Worm (Caenorhabditis elegans): ENCODE data around the gene D2089.8.

DNA sequence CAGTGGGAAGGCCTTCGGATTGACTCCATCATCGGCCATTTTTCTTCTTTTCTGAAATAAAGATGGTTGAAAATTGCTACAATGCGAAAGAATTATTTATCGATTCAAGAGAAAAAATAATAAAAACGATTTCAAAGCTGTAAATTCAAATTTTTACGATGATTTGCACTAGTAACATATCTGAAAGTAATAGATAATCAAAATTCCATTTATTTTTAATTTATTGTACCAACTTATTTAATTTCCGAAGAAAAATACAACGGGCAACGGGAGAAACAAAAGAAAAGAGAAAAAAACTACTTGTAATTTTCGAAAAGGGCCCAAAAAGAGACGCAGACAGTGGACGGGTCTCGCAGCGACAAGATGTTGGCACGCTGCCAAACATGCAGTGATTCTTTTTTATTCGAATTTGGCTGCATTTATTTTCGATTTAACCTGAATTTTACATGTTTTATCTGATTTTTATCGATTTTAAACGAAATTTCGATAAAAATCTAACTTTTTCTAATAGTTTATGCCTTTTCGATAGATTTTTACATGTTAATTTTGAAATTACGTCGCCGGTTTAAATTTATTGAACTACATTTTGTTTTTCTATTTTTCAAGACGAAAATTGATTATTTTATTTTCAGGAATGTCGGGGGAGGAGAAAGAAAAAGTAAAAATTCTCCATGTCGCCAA is 3.9 kb downstream of the D2089.8 start, which contains the start of the genes snu-13 and rsp-7:
- TF ChIP-seq alr-1 (tag; optimal IDR thresholded peaks at IDR 0.05) (no peak), nhr-12 (tag; optimal IDR thresholded peaks at IDR 0.05) (no peak), nhr-10 (tag; optimal IDR thresholded peaks at IDR 0.05) (no peak), egl-27 (tag; optimal IDR thresholded peaks at IDR 0.05) (no peak), ceh-82 (tag; optimal IDR thresholded peaks at IDR 0.05) (no peak), unc-62 (GFP tag; optimal IDR thresholded peaks at IDR 0.05) (no peak), lsy-2 (tag; optimal IDR thresholded peaks at IDR 0.05) (peak; percentile 58 to 91), lin-13 (GFP tag; optimal IDR thresholded peaks at IDR 0.05) (peak; percentile 71), mdl-1 (tag; optimal IDR thresholded peaks at IDR 0.05) (no peak), lin-39 (tag; optimal IDR thresholded peaks at IDR 0.05) (no peak), ZK546.5 (tag; optimal IDR thresholded peaks at IDR 0.05) (peak; percentile 31), ztf-11 (tag; optimal IDR thresholded peaks at IDR 0.05) (no peak)
